Fruit fly (Drosophila melanogaster): ENCODE data around the gene CG13712.

- TF ChIP-seq HLH54F (GFP tag; optimal IDR thresholded peaks at IDR 0.05) (no peak), sr (GFP tag; IDR thresholded peaks at IDR 0.05) (no peak), sisA (GFP tag; IDR thresholded peaks at IDR 0.05) (peak; percentile 45), twi (tag; optimal IDR thresholded peaks at IDR 0.05) (no peak), CoRest (tag; optimal IDR thresholded peaks at IDR 0.05) (peak; percentile 19), fd3F (GFP tag; optimal IDR thresholded peaks at IDR 0.05) (no peak), Dbx (GFP tag; IDR thresholded peaks at IDR 0.05) (no peak), tin (GFP tag; optimal IDR thresholded peaks at IDR 0.05) (no peak), sd (tag; optimal IDR thresholded peaks at IDR 0.05) (no peak), CG6683 (GFP tag; optimal IDR thresholded peaks at IDR 0.05) (no peak), bab2 (GFP tag; optimal IDR thresholded peaks at IDR 0.05) (no peak), pfk (GFP tag; optimal IDR thresholded peaks at IDR 0.05) (no peak)
Observed at dm6 chr3L:4690698-4691097, 19.0 kb downstream of the CG13712 start.

All from whole organism, embryonic.